Fruit fly (Drosophila melanogaster) whole organism: ENCODE measurements around the gene CG31457.

Source experiments
- CG8478 ChIP-seq: fragments of >200 bp; optimal IDR thresholded peaks from 2 replicates; lab custom pipeline; 2018; ENCODE audit warnings: inconsistent platforms
- Dll ChIP-seq: fragments of >200 bp; optimal IDR thresholded peaks from 2 replicates; lab custom pipeline; 2017
- EcR ChIP-seq, 2 experiments: fragments of >200 bp; optimal IDR thresholded peaks; 2 replicates each; lab custom pipeline; 2017; ENCODE audit warnings: missing biosample characterization in 2 of 2, missing genetic modification characterization in 2 of 2, missing genetic modification reagents in 2 of 2
- pan ChIP-seq: fragments of >200 bp; optimal IDR thresholded peaks from 2 replicates; lab custom pipeline; 2017
- psq ChIP-seq: fragments of >200 bp; optimal IDR thresholded peaks from 2 replicates; lab custom pipeline; 2017
- usp ChIP-seq: fragments of >200 bp; optimal IDR thresholded peaks from 2 replicates; lab custom pipeline; 2017; ENCODE audit warnings: missing biosample characterization, missing genetic modification characterization, mixed read lengths

Gene CG31457

dm6 chr3R:23161288-23161870 lies 33.6 kb upstream of the CG31457 start, which contains the start of gene CG13829:
TSS of gene CG13829 (minus strand) at chr3R:23161338.
- TF ChIP-seq EcR (GFP tag; optimal IDR thresholded peaks at IDR 0.05; lab: Kevin White, UChicago) (no peak), usp (GFP tag; lab: Kevin White, UChicago) (no peak), Dll (lab: Kevin White, UChicago) (no peak), pan (lab: Kevin White, UChicago) (no peak), psq (lab: Kevin White, UChicago) (no peak), CG8478 (lab: Kevin White, UChicago) (no peak)

- TF ChIP-seq Dll (lab: Kevin White, UChicago) = no peak
- no peak for TF ChIP-seq usp (GFP tag; lab: Kevin White, UChicago)
- no peak for TF ChIP-seq CG8478 (lab: Kevin White, UChicago)
These were observed 31.6 kb upstream of the CG31457 start, which contains the start of gene VhaAC39-2 for dm6 chr3R:23159289-23159956. TSS of gene VhaAC39-2 (minus strand) at chr3R:23159316.

- TF ChIP-seq Dll (lab: Kevin White, UChicago) (no peak), EcR (GFP tag; optimal IDR thresholded peaks at IDR 0.05; lab: Kevin White, UChicago) (no peak), pan (lab: Kevin White, UChicago) (no peak)
These were observed 29.9 kb upstream of the CG31457 start, which contains the start of gene unk for dm6 chr3R:23157664-23158151. TSS of gene unk (minus strand) at chr3R:23157862.

dm6 chr3R:23156865-23157515 lies 29.2 kb upstream of the CG31457 start:
- no peak for TF ChIP-seq usp (GFP tag; lab: Kevin White, UChicago)
- no peak for TF ChIP-seq Dll (lab: Kevin White, UChicago)
- peak in 1 of 2 experiments; percentile 80 for TF ChIP-seq EcR (GFP tag; optimal IDR thresholded peaks at IDR 0.05; lab: Kevin White, UChicago)
- TF ChIP-seq CG8478 (lab: Kevin White, UChicago) = peak; percentile 63

dm6 chr3R:23156347-23156864 lies 28.6 kb upstream of the CG31457 start:
- TF ChIP-seq Dll (lab: Kevin White, UChicago) (no peak), EcR (GFP tag; optimal IDR thresholded peaks at IDR 0.05; lab: Kevin White, UChicago) (no peak), psq (lab: Kevin White, UChicago) (no peak), pan (lab: Kevin White, UChicago) (no peak), CG8478 (lab: Kevin White, UChicago) (no peak), usp (GFP tag; lab: Kevin White, UChicago) (no peak)

dm6 chr3R:23149021-23149571 lies 21.3 kb upstream of the CG31457 start:
- TF ChIP-seq usp (GFP tag; lab: Kevin White, UChicago) (no peak), Dll (lab: Kevin White, UChicago) (no peak), psq (lab: Kevin White, UChicago) (no peak), EcR (GFP tag; optimal IDR thresholded peaks at IDR 0.05; lab: Kevin White, UChicago) (no peak), pan (lab: Kevin White, UChicago) (no peak), CG8478 (lab: Kevin White, UChicago) (no peak)

dm6 chr3R:23148433-23148832 lies 20.7 kb upstream of the CG31457 start:
- TF ChIP-seq pan (lab: Kevin White, UChicago) (no peak), CG8478 (lab: Kevin White, UChicago) (no peak), psq (lab: Kevin White, UChicago) (no peak), usp (GFP tag; lab: Kevin White, UChicago) (no peak), Dll (lab: Kevin White, UChicago) (no peak), EcR (GFP tag; optimal IDR thresholded peaks at IDR 0.05; lab: Kevin White, UChicago) (no peak)

- TF ChIP-seq psq (lab: Kevin White, UChicago) (no peak), CG8478 (lab: Kevin White, UChicago) (no peak), EcR (GFP tag; optimal IDR thresholded peaks at IDR 0.05; lab: Kevin White, UChicago) (no peak), Dll (lab: Kevin White, UChicago) (no peak), usp (GFP tag; lab: Kevin White, UChicago) (no peak), pan (lab: Kevin White, UChicago) (no peak)
These were observed 19.8 kb upstream of the CG31457 start for dm6 chr3R:23147625-23148024.

- TF ChIP-seq usp (GFP tag; lab: Kevin White, UChicago) = no peak
- TF ChIP-seq psq (lab: Kevin White, UChicago) = no peak
- TF ChIP-seq EcR (GFP tag; optimal IDR thresholded peaks at IDR 0.05; lab: Kevin White, UChicago) = no peak
- TF ChIP-seq pan (lab: Kevin White, UChicago) = no peak
- TF ChIP-seq Dll (lab: Kevin White, UChicago) = no peak
- no peak for TF ChIP-seq CG8478 (lab: Kevin White, UChicago)
These were observed 19.3 kb upstream of the CG31457 start for dm6 chr3R:23147058-23147457.

dm6 chr3R:23145681-23146080 lies 17.9 kb upstream of the CG31457 start:
- TF ChIP-seq CG8478 (lab: Kevin White, UChicago) (no peak), Dll (lab: Kevin White, UChicago) (no peak), pan (lab: Kevin White, UChicago) (no peak), psq (lab: Kevin White, UChicago) (no peak), EcR (GFP tag; optimal IDR thresholded peaks at IDR 0.05; lab: Kevin White, UChicago) (no peak), usp (GFP tag; lab: Kevin White, UChicago) (no peak)
